Fruit fly (Drosophila melanogaster): Measurements from ENCODE around the gene tal-2A.

DNA sequence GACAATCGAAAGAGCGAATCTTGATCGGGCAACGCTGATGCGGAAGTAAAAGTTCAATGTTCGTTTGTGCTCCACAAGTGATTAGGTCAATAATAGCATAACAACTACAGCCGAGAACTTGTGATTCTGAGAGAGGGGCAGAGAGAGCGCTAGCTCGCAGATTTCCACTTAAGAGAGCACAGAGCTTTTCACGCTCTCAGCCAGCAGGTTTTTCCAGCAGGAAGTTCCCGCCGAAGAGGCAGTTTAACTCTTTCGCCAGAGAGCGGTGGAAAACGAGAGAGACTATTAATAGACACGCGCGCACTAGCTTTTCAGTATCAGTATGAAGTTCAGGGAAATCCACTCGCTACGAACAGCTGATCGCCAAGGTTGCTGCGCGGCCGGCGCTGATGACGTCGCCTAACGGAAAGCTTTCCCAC is 2.1 kb downstream of the tal-2A start:
- no peak for TF ChIP-seq CG8478 (optimal IDR thresholded peaks at IDR 0.05)
- no peak for TF ChIP-seq CTCF (optimal IDR thresholded peaks at IDR 0.05)

All from S2 (cell line).